Fruit fly (Drosophila melanogaster) whole organism, prepupa: ENCODE data around the gene Mgat4a.

Source experiments
- CG1621 ChIP-seq: fragments of 200-800 bp; sonication (Bioruptor generic); optimal IDR thresholded peaks from 3 replicates; lab custom pipeline; 2018; ENCODE audit warnings: missing biosample characterization, mild to moderate bottlenecking, missing genetic modification characterization
- CG16779 ChIP-seq: fragments of 200-800 bp; sonication (Bioruptor generic); optimal IDR thresholded peaks from 3 replicates; lab custom pipeline; 2017; ENCODE audit warnings: missing biosample characterization, mild to moderate bottlenecking, missing genetic modification characterization
- CG4318 ChIP-seq: fragments of 200-800 bp; sonication (Bioruptor generic); optimal IDR thresholded peaks from 3 replicates; lab custom pipeline; 2017; ENCODE audit warnings: missing biosample characterization, mild to moderate bottlenecking, missing genetic modification characterization
- CG8119 ChIP-seq: fragments of 200-800 bp; sonication (Bioruptor generic); IDR thresholded peaks from 3 replicates; pipeline ENCODE4 v1.3.6; 2022; ENCODE audit warnings: missing biosample characterization, missing genetic modification characterization
- CG9139 ChIP-seq: fragments of 200-800 bp; sonication (Bioruptor generic); optimal IDR thresholded peaks from 3 replicates; lab custom pipeline; 2017; ENCODE audit warnings: missing biosample characterization, mild to moderate bottlenecking, missing genetic modification characterization
- Eip78C ChIP-seq: fragments of 200-800 bp; sonication (Bioruptor generic); peaks from one replicate; lab custom pipeline; 2016; ENCODE audit warnings: missing biosample characterization, missing genetic modification characterization
- Gug ChIP-seq: fragments of 200-800 bp; sonication (Bioruptor generic); IDR thresholded peaks from 2 replicates; pipeline ENCODE4 v1.3.6; 2022; ENCODE audit warnings: missing biosample characterization, missing genetic modification characterization
- esn ChIP-seq: fragments of 200-800 bp; sonication (Bioruptor generic); optimal IDR thresholded peaks from 2 replicates; lab custom pipeline; 2016; ENCODE audit warnings: missing biosample characterization, mild to moderate bottlenecking, missing genetic modification characterization, moderate library complexity

dm6 chr3L:14760949-14761348 lies 879 bp upstream of the Mgat4a start, which contains the start of gene Trl:
- TF ChIP-seq CG8119 (GFP tag; lab: Robert Waterston, UW) (no peak), CG4318 (GFP tag; lab: Kevin White, UChicago) (no peak), CG1621 (no peak), Gug (GFP tag; lab: Robert Waterston, UW) (no peak), CG9139 (GFP tag; lab: Kevin White, UChicago) (no peak), CG16779 (tag; lab: Kevin White, UChicago) (no peak), esn (no peak), Eip78C (GFP tag; lab: Kevin White, UChicago) (no peak)
